Worm (Caenorhabditis elegans) whole organism, L1 larva: ENCODE results near the gene F14F3.4.
A peak's percentile ranks its signal among the peaks of the same experiment; 100 is the strongest.

ENCODE experiments used
- C04F5.9 ChIP-seq: sonication (generic microtip); optimal IDR thresholded peaks from 2 replicates; lab custom pipeline; 2016; ENCODE audit warnings: missing genetic modification characterization, missing compliant biosample characterization
- C34B4.2 ChIP-seq: sonication (generic microtip); optimal IDR thresholded peaks from 2 replicates; lab custom pipeline; 2017; ENCODE audit warnings: mild to moderate bottlenecking, missing genetic modification characterization, missing compliant biosample characterization
- aha-1 ChIP-seq: fragments of 150-350 bp; optimal IDR thresholded peaks from 2 replicates; lab custom pipeline; 2014; ENCODE audit warnings: missing biosample characterization, missing genetic modification characterization
- blmp-1 ChIP-seq: fragments of 150-350 bp; optimal IDR thresholded peaks from 2 replicates; lab custom pipeline; 2014; ENCODE audit warnings: missing biosample characterization, missing genetic modification characterization
- ceh-63 ChIP-seq: fragments of 200-800 bp; sonication (Bioruptor generic); optimal IDR thresholded peaks from 2 replicates; lab custom pipeline; 2018; ENCODE audit warnings: mild to moderate bottlenecking, missing genetic modification characterization, missing compliant biosample characterization
- ceh-8 ChIP-seq: fragments of 200-800 bp; sonication (Bioruptor generic); optimal IDR thresholded peaks from 2 replicates; lab custom pipeline; 2018; ENCODE audit warnings: mild to moderate bottlenecking, missing genetic modification characterization, moderate library complexity, missing compliant biosample characterization
- ceh-82 ChIP-seq, 3 experiments: fragments of 150-350 bp in 1 of 3; sonication (generic microtip) in 2 of 3; optimal IDR thresholded peaks; 2 replicates each; lab custom pipeline; 2014 to 2017; ENCODE audit warnings: missing biosample characterization in 3 of 3, missing genetic modification characterization in 3 of 3
- ceh-88 ChIP-seq: fragments of 200-800 bp; sonication (Bioruptor generic); IDR thresholded peaks from 2 replicates; pipeline ENCODE4 v1.3.6; 2022; ENCODE audit warnings: missing genetic modification characterization, missing compliant biosample characterization
- ceh-90 ChIP-seq: sonication (generic microtip); optimal IDR thresholded peaks from 2 replicates; lab custom pipeline; 2016; ENCODE audit warnings: missing genetic modification characterization, missing compliant biosample characterization
- efl-1 ChIP-seq, 4 experiments: fragments of 150-350 bp; optimal IDR thresholded peaks in 3 of 4; peaks in 1 of 4; 1 replicate in 1 of 4; 2 replicates in 3 of 4; lab custom pipeline; 2014; ENCODE audit warnings: missing biosample characterization in 2 of 4, missing genetic modification characterization in 2 of 4, missing genetic modification reagents in 2 of 4
- egl-13 ChIP-seq: sonication (generic microtip); optimal IDR thresholded peaks from 2 replicates; lab custom pipeline; 2016; ENCODE audit warnings: missing genotype, missing genetic modification reagents, missing genetic modification characterization, missing compliant biosample characterization
- egl-27 ChIP-seq, 2 experiments: fragments of 150-350 bp in 1 of 2; sonication (generic microtip); optimal IDR thresholded peaks; 3 replicates each; lab custom pipeline; 2017 to 2018; ENCODE audit warnings: missing biosample characterization in 2 of 2, missing genetic modification characterization in 2 of 2, missing genetic modification reagents in 2 of 2
- fos-1 ChIP-seq: fragments of 150-350 bp; optimal IDR thresholded peaks from 2 replicates; lab custom pipeline; 2014; ENCODE audit warnings: missing biosample characterization, missing genetic modification characterization
- grh-1 ChIP-seq: fragments of 200-800 bp; sonication (Bioruptor generic); IDR thresholded peaks from 2 replicates; pipeline ENCODE4 v1.3.6; 2022; ENCODE audit warnings: missing genetic modification reagents, missing genetic modification characterization, missing compliant biosample characterization
- hlh-17 ChIP-seq: fragments of 200-800 bp; sonication (Bioruptor generic); optimal IDR thresholded peaks from 2 replicates; lab custom pipeline; 2018; ENCODE audit warnings: missing genetic modification characterization, mild to moderate bottlenecking, missing compliant biosample characterization, moderate library complexity, borderline replicate concordance
- hpl-2 ChIP-seq: fragments of 150-350 bp; optimal IDR thresholded peaks from 2 replicates; lab custom pipeline; 2014; ENCODE audit warnings: missing biosample characterization, missing genetic modification reagents, missing genetic modification characterization
- isw-1 ChIP-seq: fragments of 200-800 bp; sonication (Bioruptor generic); IDR thresholded peaks from 2 replicates; pipeline ENCODE4 v1.3.6; 2022; ENCODE audit warnings: missing genetic modification characterization, missing compliant biosample characterization
- jun-1 ChIP-seq: fragments of 150-350 bp; optimal IDR thresholded peaks from 2 replicates; lab custom pipeline; 2014; ENCODE audit warnings: missing biosample characterization, missing genetic modification reagents, missing genetic modification characterization
- lin-13 ChIP-seq: fragments of 150-350 bp; optimal IDR thresholded peaks from 2 replicates; lab custom pipeline; 2014; ENCODE audit warnings: missing biosample characterization, missing genetic modification reagents, missing genetic modification characterization
- lin-14 ChIP-seq: fragments of 200-800 bp; sonication (Bioruptor generic); optimal IDR thresholded peaks from 2 replicates; lab custom pipeline; 2018; ENCODE audit warnings: mild to moderate bottlenecking, missing genetic modification characterization, moderate library complexity, missing compliant biosample characterization
- lin-35 ChIP-seq, 2 experiments: fragments of 150-350 bp; optimal IDR thresholded peaks; 2 replicates each; lab custom pipeline; 2014; ENCODE audit warnings: missing biosample characterization in 2 of 2, missing genetic modification characterization in 2 of 2, missing genetic modification reagents in 2 of 2
- lin-39 ChIP-seq: fragments of 150-350 bp; optimal IDR thresholded peaks from 2 replicates; lab custom pipeline; 2014; ENCODE audit warnings: missing biosample characterization, missing genetic modification reagents, missing genetic modification characterization
- lir-3 ChIP-seq: sonication (generic microtip); optimal IDR thresholded peaks from 2 replicates; lab custom pipeline; 2016; ENCODE audit warnings: mild to moderate bottlenecking, missing genetic modification characterization, moderate library complexity, missing compliant biosample characterization; ENCODE audit not compliant: poor library complexity
- lsy-2 ChIP-seq, 2 experiments: fragments of 150-350 bp; optimal IDR thresholded peaks; 2 replicates each; lab custom pipeline; 2014; ENCODE audit warnings: missing biosample characterization in 2 of 2, missing genetic modification characterization in 2 of 2
- mep-1 ChIP-seq: fragments of 150-350 bp; optimal IDR thresholded peaks from 2 replicates; lab custom pipeline; 2014; ENCODE audit warnings: missing biosample characterization, missing genetic modification characterization
- nhr-19 ChIP-seq: fragments of 200-800 bp; sonication (Bioruptor generic); conservative IDR thresholded peaks from 2 replicates; pipeline ENCODE4 v1.3.6; 2022; ENCODE audit warnings: missing genetic modification characterization, missing compliant biosample characterization
- nhr-20 ChIP-seq: sonication (generic microtip); optimal IDR thresholded peaks from 2 replicates; lab custom pipeline; 2016; ENCODE audit warnings: mild to moderate bottlenecking, missing genetic modification characterization, missing compliant biosample characterization
- nhr-71 ChIP-seq: sonication (generic microtip); optimal IDR thresholded peaks from 2 replicates; lab custom pipeline; 2016; ENCODE audit warnings: mild to moderate bottlenecking, missing genetic modification characterization, moderate library complexity, missing compliant biosample characterization
- nhr-84 ChIP-seq: sonication (generic microtip); optimal IDR thresholded peaks from 2 replicates; lab custom pipeline; 2017; ENCODE audit warnings: missing biosample characterization, missing genetic modification characterization
- nhr-85 ChIP-seq: sonication (generic microtip); peaks from one replicate; lab custom pipeline; 2016; ENCODE audit warnings: missing genetic modification characterization, inconsistent platforms, missing compliant biosample characterization
- nhr-90 ChIP-seq: sonication (generic microtip); optimal IDR thresholded peaks from 2 replicates; lab custom pipeline; 2016; ENCODE audit warnings: mild to moderate bottlenecking, missing genetic modification characterization, missing compliant biosample characterization; ENCODE audit not compliant: poor library complexity
- pag-3 ChIP-seq: sonication (generic microtip); optimal IDR thresholded peaks from 2 replicates; lab custom pipeline; 2017; ENCODE audit warnings: missing genetic modification characterization, mild to moderate bottlenecking, missing compliant biosample characterization, antibody characterized with exemption, borderline replicate concordance; ENCODE audit not compliant: insufficient read depth
- pax-3 ChIP-seq: fragments of 200-800 bp; sonication (Bioruptor generic); optimal IDR thresholded peaks from 2 replicates; lab custom pipeline; 2018; ENCODE audit warnings: mild to moderate bottlenecking, missing genetic modification characterization, moderate library complexity, missing compliant biosample characterization
- pqm-1 ChIP-seq: sonication (generic microtip); optimal IDR thresholded peaks from 3 replicates; lab custom pipeline; 2017; ENCODE audit warnings: missing biosample characterization, missing genetic modification characterization
- snpc-4 ChIP-seq: fragments of 150-350 bp; optimal IDR thresholded peaks from 2 replicates; lab custom pipeline; 2014; ENCODE audit warnings: missing biosample characterization, missing genetic modification characterization
- sox-4 ChIP-seq: sonication (generic microtip); optimal IDR thresholded peaks from 2 replicates; lab custom pipeline; 2016; ENCODE audit warnings: missing genetic modification characterization, missing compliant biosample characterization
- swsn-7 ChIP-seq: sonication (generic microtip); optimal IDR thresholded peaks from 2 replicates; lab custom pipeline; 2016; ENCODE audit warnings: missing genetic modification characterization, missing compliant biosample characterization
- tlp-1 ChIP-seq: fragments of 150-350 bp; optimal IDR thresholded peaks from 2 replicates; lab custom pipeline; 2014; ENCODE audit warnings: missing biosample characterization, missing genetic modification characterization
- unc-62 ChIP-seq: fragments of 150-350 bp; optimal IDR thresholded peaks from 2 replicates; lab custom pipeline; 2014; ENCODE audit warnings: missing biosample characterization, missing genetic modification reagents, missing genetic modification characterization
- xbp-1 ChIP-seq: sonication (generic microtip); optimal IDR thresholded peaks from 2 replicates; lab custom pipeline; 2016; ENCODE audit warnings: missing genetic modification characterization, missing compliant biosample characterization
- zag-1 ChIP-seq: fragments of 150-350 bp; optimal IDR thresholded peaks from 2 replicates; lab custom pipeline; 2014; ENCODE audit warnings: missing biosample characterization, missing genetic modification characterization
- zip-4 ChIP-seq: fragments of 200-800 bp; sonication (Bioruptor generic); optimal IDR thresholded peaks from 2 replicates; lab custom pipeline; 2018; ENCODE audit warnings: mild to moderate bottlenecking, missing genetic modification characterization, moderate library complexity, missing compliant biosample characterization

The F14F3.4 gene

DNA sequence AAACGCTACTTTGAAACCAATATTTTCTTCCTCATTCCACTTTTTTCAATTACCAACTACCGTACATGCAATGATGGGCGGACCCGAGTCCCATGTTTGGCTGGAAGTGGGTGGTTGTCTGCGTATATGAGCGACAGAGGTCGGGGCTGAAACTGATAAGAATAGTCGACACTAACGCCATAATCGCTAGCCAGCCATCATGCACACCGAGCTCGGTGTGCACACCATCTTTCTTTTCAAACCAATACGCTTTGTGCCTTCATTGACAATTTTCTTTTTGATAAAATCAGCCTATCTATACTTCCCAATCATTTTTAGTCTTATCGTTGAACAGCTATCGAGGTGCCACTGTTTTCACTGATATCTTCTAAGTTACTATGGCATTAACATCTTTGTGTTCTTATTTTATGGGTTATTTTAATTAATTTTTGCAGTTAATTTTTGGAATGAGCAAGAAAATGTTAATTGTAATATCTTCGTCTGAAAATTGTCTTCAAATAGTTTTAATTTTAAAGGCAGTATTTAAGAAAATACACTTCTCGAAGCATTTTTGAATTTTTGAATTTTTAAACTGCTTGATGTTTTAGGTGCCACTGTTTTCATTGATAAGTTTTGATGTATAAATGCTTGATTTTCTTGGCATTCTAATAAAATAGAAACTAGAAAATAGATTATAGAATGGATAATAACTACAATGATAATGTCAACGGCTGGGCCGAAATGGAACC lies 40.5 kb downstream of the F14F3.4 start, which contains the start of gene elt-2:
elt-2 (plus strand) TSS at position 678 of the 728 bp plus-strand sequence.
- no peak for TF ChIP-seq C34B4.2
- no peak for TF ChIP-seq hpl-2 (GFP tag; lab: Kevin White, UChicago)
- TF ChIP-seq xbp-1 = no peak
- TF ChIP-seq zag-1 (tag; lab: Kevin White, UChicago) = no peak
- TF ChIP-seq ceh-82 (tag; optimal IDR thresholded peaks at IDR 0.05; lab: Kevin White, UChicago) = no peak
- TF ChIP-seq egl-13 = no peak
- no peak for TF ChIP-seq lin-14 (GFP tag; lab: Kevin White, UChicago)
- TF ChIP-seq nhr-20 (tag; lab: Kevin White, UChicago) = peak; percentile 21
- TF ChIP-seq egl-27 (tag; optimal IDR thresholded peaks at IDR 0.05; lab: Kevin White, UChicago) = no peak
- TF ChIP-seq lir-3 (tag; lab: Kevin White, UChicago) = no peak
- peak; percentile 21 for TF ChIP-seq nhr-90
- TF ChIP-seq fos-1 (tag; lab: Kevin White, UChicago) = no peak
- peak; percentile 23 for TF ChIP-seq pax-3 (tag; lab: Kevin White, UChicago)
- peak in 1 of 2 experiments; percentile 16 for TF ChIP-seq lsy-2 (tag; optimal IDR thresholded peaks at IDR 0.05; lab: Kevin White, UChicago)
- no peak for TF ChIP-seq isw-1
- TF ChIP-seq grh-1 (GFP tag; lab: Robert Waterston, UW) = no peak
- TF ChIP-seq pqm-1 = peak; percentile 47
- TF ChIP-seq sox-4 = no peak
- TF ChIP-seq nhr-85 (tag; lab: Kevin White, UChicago) = no peak
- peak; percentile 19 for TF ChIP-seq nhr-71 (tag; lab: Kevin White, UChicago)
- peak; percentile 73 for TF ChIP-seq jun-1 (tag; lab: Kevin White, UChicago)
- no peak for TF ChIP-seq blmp-1 (tag; lab: Kevin White, UChicago)
- peak in 1 of 2 experiments; percentile 49 for TF ChIP-seq lin-35 (GFP tag; optimal IDR thresholded peaks at IDR 0.05; lab: Kevin White, UChicago)

DNA sequence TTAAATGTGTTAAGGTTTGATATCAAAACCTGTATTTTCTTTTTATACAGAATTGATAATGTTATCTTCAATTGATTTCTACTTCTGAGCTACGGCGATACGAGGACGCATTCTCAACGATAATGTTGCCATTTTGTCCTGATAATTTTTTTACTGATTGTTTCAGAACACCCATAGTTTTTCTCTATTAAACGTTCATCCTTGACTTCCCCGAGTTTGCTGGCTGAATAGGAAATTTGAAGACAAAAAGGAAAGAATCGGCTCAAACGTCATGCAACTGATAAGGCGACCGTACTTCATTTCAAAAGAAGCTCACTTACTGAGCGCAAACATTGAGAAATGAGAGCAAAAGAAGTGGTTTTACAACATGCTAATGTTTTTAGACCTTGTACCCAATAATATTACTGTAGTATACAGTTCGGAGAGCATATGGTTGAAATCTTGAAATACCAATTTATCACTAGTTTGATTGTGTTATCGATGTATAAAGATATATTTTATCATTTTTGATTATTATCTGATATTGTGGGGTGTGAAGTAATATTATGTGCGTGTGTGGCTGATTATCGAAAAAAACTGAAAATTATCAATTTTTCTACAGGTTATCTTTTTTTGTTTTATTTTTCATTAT lies 42.0 kb downstream of the F14F3.4 start:
- TF ChIP-seq nhr-85 (tag; lab: Kevin White, UChicago) (no peak), efl-1 (optimal IDR thresholded peaks at IDR 0.05; lab: Kevin White, UChicago) (no peak), efl-1 (GFP tag; optimal IDR thresholded peaks at IDR 0.05 in 1 of 2; lab: Kevin White, UChicago) (peak in 1 of 2 experiments; percentile 2), nhr-71 (tag; lab: Kevin White, UChicago) (no peak), egl-27 (tag; optimal IDR thresholded peaks at IDR 0.05; lab: Kevin White, UChicago) (no peak), lin-13 (GFP tag; lab: Kevin White, UChicago) (no peak), tlp-1 (no peak), aha-1 (tag; lab: Kevin White, UChicago) (no peak), pqm-1 (peak; percentile 36), C34B4.2 (no peak), lin-39 (no peak), C04F5.9 (tag; lab: Kevin White, UChicago) (no peak)
- TF ChIP-seq, all 84 proteins: peak for 2

DNA sequence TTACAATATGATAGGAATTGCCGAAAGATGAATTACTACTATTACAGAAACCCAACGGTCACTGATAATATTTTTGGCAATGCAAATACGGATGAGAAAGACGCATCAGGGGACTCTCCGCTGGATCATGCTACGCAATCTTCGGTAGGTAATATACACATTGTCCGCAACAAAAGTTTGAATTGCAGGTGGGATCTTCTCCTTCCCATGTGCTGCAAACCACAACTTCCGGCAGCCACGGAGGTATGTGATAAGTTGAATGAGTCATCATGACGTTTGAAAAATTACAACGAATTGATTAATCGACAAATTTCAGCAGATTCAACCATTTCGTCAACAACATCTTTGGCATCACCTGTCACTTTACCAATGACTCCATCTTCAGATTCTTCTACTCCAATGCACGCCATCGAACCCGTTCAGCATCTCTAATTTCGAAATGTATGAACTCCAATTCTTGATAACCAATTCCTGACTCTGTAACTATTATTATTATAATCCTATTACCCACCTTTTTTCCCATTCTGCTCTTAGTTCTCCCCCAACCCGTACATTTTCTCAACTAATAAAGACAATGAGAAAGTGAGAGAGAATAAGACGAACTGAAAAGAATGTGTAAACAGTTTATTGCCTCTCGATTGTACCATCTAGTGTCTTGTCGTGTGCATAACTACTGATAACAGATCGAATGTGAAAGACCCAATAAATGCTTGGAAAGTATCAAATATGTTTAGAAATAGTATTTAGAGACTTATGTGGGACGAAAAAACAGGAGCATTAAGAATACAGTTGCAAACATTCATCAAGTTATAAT lies 43.8 kb downstream of the F14F3.4 start:
- TF ChIP-seq nhr-19 (no peak), lin-14 (GFP tag; lab: Kevin White, UChicago) (peak; percentile 9), jun-1 (tag; lab: Kevin White, UChicago) (peak; percentile 11)

DNA sequence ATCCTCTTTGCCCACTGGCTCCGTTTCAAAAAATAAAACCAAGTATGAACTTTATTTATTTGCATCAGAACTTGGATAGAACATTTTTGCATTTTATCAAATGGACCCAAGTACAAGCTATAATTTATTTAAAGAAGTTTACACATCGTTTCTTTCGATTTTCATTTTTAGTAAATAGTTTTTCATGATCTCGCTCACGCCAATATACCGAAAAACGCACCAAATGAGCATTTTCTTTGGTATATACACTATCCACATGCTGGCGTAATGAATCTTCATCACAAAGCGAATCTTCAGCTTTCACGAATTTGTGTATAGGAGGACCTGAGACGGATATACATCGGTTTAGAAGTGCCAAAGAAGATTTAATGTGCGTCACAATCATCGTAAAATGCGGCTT lies 44.6 kb downstream of the F14F3.4 start, which contains the start of gene C39B10.7:
C39B10.7 (plus strand) TSS at position 301 of the 400 bp plus-strand sequence.
- TF ChIP-seq zip-4 (no peak), sox-4 (no peak), pax-3 (tag; lab: Kevin White, UChicago) (no peak), mep-1 (tag; lab: Kevin White, UChicago) (no peak), pqm-1 (no peak), ceh-88 (no peak), pag-3 (tag; lab: Kevin White, UChicago) (no peak), swsn-7 (tag; lab: Kevin White, UChicago) (no peak), snpc-4 (tag; lab: Kevin White, UChicago) (no peak), ceh-63 (GFP tag; lab: Kevin White, UChicago) (no peak), unc-62 (GFP tag; lab: Kevin White, UChicago) (no peak), lin-14 (GFP tag; lab: Kevin White, UChicago) (no peak), lir-3 (tag; lab: Kevin White, UChicago) (no peak), hlh-17 (GFP tag; lab: Kevin White, UChicago) (no peak), ceh-90 (no peak), nhr-84 (tag; lab: Kevin White, UChicago) (no peak), ceh-8 (GFP tag; lab: Kevin White, UChicago) (no peak), grh-1 (GFP tag; lab: Robert Waterston, UW) (no peak)
